Worm (Caenorhabditis elegans): ENCODE data around the gene osm-1.

Gene osm-1

DNA sequence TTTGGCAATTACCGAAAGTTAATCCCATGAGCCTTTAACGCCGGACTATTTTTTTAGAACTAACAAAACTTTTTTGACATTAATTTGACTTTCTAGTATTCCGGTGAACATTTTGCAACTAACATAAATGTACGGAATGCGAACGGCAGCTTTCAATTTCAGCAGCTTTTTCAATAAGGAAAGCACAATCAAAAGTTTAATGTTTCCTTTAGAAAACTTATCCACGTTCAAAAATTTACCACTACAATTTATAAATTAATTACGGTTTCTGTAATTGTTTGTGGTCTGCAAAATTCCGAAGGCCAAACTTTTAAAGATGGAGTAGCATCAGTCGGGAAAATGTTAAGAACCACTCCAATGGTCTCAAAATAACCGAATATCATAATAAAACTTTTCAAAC is at the start of gene osm-1:
Gene osm-1 (plus strand): TSS at position 301 of the 400 bp plus-strand sequence.
- TF ChIP-seq ref-2 (tag; optimal IDR thresholded peaks at IDR 0.05), result no peak
- no peak for TF ChIP-seq pha-4 (tag; optimal IDR thresholded peaks at IDR 0.05)

DNA sequence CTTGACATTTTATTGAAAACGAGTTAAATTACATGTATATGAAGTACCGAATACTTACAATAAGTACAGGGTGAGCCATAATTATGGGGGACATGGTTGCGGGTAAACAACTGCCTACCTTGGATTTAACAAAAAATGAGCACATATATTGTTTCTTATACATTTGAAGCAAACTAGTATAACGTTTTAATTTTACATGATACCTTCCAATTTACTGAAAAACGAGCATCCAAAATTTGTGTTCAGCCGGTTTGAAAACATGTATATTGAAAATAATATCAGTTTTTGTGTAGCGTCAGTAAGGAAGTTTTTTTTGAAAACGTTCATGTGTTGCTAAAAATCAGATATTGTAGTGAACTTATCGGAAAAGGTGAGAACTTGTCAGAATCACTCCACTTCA is 49.7 kb upstream of the osm-1 start:
- TF ChIP-seq pat-9 (tag; optimal IDR thresholded peaks at IDR 0.05) (no peak), hlh-13 (GFP tag; optimal IDR thresholded peaks at IDR 0.05) (no peak), fkh-6 (tag; optimal IDR thresholded peaks at IDR 0.05) (no peak), elt-4 (tag; optimal IDR thresholded peaks at IDR 0.05) (no peak), ttx-3 (tag; optimal IDR thresholded peaks at IDR 0.05) (no peak), ztf-16 (tag; optimal IDR thresholded peaks at IDR 0.05) (no peak), ceh-22 (tag; optimal IDR thresholded peaks at IDR 0.05) (no peak), nfya-1 (tag; optimal IDR thresholded peaks at IDR 0.05) (no peak), ceh-2 (tag; optimal IDR thresholded peaks at IDR 0.05) (no peak), ets-4 (tag; optimal IDR thresholded peaks at IDR 0.05) (no peak), madf-2 (tag; optimal IDR thresholded peaks at IDR 0.05) (no peak)

DNA sequence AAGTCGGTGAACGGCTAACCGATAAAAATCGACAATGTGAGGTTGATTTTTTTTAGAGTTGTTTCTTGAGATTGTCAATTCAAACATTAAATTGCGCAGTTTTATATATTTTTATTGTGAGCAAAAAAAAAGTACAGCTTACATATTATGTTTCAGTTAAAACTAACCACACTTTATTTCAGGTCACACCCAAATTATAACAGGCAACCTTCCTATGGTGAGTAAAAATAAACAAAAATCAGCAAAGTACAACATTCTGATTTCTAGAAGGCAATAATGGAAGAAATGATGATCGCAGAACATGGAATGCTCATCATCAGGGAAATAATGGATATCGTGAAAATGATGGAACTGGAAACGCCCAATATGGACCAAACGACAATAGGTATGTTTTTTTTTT is 45.8 kb upstream of the osm-1 start, which contains the start of gene K05G3.2:
Gene K05G3.2 (plus strand): TSS at position 301 of the 400 bp plus-strand sequence.
- no peak for TF ChIP-seq K09A11.1 (tag; optimal IDR thresholded peaks at IDR 0.05; ENCODE audit: insufficient read depth)
- no peak for TF ChIP-seq fkh-6 (tag; optimal IDR thresholded peaks at IDR 0.05)
- TF ChIP-seq elt-4 (tag; optimal IDR thresholded peaks at IDR 0.05), result no peak
- TF ChIP-seq madf-2 (tag; optimal IDR thresholded peaks at IDR 0.05), result no peak

DNA sequence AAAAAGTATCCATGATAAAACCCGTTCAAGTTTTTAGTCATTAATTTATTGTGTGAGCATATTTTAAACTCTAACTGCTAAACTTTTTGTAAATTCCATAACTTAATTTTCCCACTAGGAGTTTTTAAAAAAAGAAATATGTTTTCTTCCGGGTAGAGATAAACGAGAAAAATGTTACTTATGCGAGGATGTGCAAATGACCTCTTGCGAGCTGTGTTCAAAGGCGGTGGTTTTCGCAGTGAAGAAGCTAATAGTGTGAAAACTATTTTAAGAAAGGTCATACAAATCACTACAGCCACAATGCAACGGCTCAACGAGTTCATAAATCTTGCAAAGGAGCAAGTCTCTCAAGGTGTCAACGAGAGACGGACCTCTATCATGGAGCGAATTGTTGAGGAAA is 39.4 kb upstream of the osm-1 start, which contains the start of gene K05G3.1:
Gene K05G3.1 (plus strand): TSS at position 301 of the 400 bp plus-strand sequence.
- no peak for TF ChIP-seq sox-2 (GFP tag; IDR thresholded peaks at IDR 0.05)
- TF ChIP-seq hlh-8 (tag; optimal IDR thresholded peaks at IDR 0.05), result no peak
- no peak for TF ChIP-seq unc-42 (tag; optimal IDR thresholded peaks at IDR 0.05)
- TF ChIP-seq fkh-10 (GFP tag; optimal IDR thresholded peaks at IDR 0.05), result no peak

DNA sequence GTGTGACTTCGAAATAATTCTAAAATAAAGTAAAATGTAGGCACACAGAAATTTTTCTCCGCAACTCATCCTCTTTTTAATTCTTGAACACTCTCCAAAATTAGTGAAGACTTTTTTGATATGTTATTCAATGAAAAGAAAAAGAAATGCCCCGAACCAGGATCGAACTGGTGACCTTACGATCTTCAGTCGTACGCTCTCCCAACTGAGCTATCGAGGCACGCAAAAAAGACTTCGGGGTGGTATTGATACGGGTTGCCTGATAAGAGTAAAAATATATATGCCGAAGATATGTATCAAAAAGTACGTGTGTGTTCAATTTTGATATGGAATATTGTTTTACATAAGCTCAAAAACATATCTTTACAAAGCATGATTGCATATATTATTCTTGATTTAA is 37.5 kb upstream of the osm-1 start:
- no peak for TF ChIP-seq nfya-1 (tag; optimal IDR thresholded peaks at IDR 0.05)
- no peak for TF ChIP-seq gmeb-2 (tag; optimal IDR thresholded peaks at IDR 0.05)
- no peak for TF ChIP-seq ceh-48 (tag; optimal IDR thresholded peaks at IDR 0.05)
- no peak for TF ChIP-seq hlh-15 (tag; optimal IDR thresholded peaks at IDR 0.05)
- TF ChIP-seq sox-4 (tag; optimal IDR thresholded peaks at IDR 0.05), result no peak
- TF ChIP-seq pqm-1 (tag; optimal IDR thresholded peaks at IDR 0.05), result no peak
- no peak for TF ChIP-seq ceh-30 (tag; optimal IDR thresholded peaks at IDR 0.05)
- TF ChIP-seq ceh-9 (tag; optimal IDR thresholded peaks at IDR 0.05), result no peak
- no peak for TF ChIP-seq hlh-6 (tag; optimal IDR thresholded peaks at IDR 0.05)
- no peak for TF ChIP-seq ceh-19 (GFP tag; optimal IDR thresholded peaks at IDR 0.05)
- TF ChIP-seq F13H6.1 (tag; optimal IDR thresholded peaks at IDR 0.05), result no peak

DNA sequence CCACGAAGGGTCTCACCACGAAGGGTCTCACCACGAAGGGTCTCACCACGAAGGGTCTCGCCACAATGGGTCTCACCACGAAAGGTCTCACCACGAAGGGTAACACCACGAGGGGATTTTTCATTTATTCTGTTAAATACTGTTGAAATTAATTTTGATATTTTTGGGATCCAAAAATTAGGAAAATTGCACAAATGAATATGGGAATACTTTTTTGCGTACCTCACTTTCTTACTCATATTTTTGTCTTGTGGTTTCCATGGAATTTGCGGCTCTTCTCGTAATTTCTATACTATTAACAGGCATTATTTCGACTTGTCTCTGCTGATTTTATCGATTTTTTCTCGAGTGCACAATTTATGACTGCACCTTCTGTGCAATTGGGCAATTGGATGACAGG is 35.1 kb upstream of the osm-1 start, which contains the start of gene T25D1.3:
Gene T25D1.3 (plus strand): TSS at position 301 of the 400 bp plus-strand sequence.
- TF ChIP-seq ceh-9 (tag; optimal IDR thresholded peaks at IDR 0.05), result no peak
- TF ChIP-seq ama-1 (optimal IDR thresholded peaks at IDR 0.05), result no peak
- no peak for TF ChIP-seq rnt-1 (tag; optimal IDR thresholded peaks at IDR 0.05)
- TF ChIP-seq ahr-1 (tag; optimal IDR thresholded peaks at IDR 0.05), result no peak
- TF ChIP-seq ceh-24 (tag; optimal IDR thresholded peaks at IDR 0.05), result no peak
- TF ChIP-seq gmeb-2 (tag; optimal IDR thresholded peaks at IDR 0.05), result no peak
- no peak for TF ChIP-seq pag-3 (tag; optimal IDR thresholded peaks at IDR 0.05; ENCODE audit: borderline replicate concordance)
- no peak for TF ChIP-seq ceh-22 (tag; optimal IDR thresholded peaks at IDR 0.05)
- TF ChIP-seq ceh-31 (tag; optimal IDR thresholded peaks at IDR 0.05), result no peak
- no peak for TF ChIP-seq unc-55 (GFP tag; optimal IDR thresholded peaks at IDR 0.05)
- TF ChIP-seq ceh-34 (tag; optimal IDR thresholded peaks at IDR 0.05), result no peak
- TF ChIP-seq elt-4 (tag; optimal IDR thresholded peaks at IDR 0.05), result no peak
- no peak for TF ChIP-seq pqm-1 (tag; optimal IDR thresholded peaks at IDR 0.05)
- no peak for TF ChIP-seq npax-4 (tag; optimal IDR thresholded peaks at IDR 0.05)
- no peak for TF ChIP-seq eyg-1 (tag; optimal IDR thresholded peaks at IDR 0.05)
- TF ChIP-seq lim-6 (tag; optimal IDR thresholded peaks at IDR 0.05), result no peak
- no peak for TF ChIP-seq sdc-2 (tag; optimal IDR thresholded peaks at IDR 0.05)

Measured in whole organism, late embryonic.